Fruit fly (Drosophila melanogaster) whole organism, embryonic: ENCODE measurements around the gene CG15912.

Experiments
- B-H2 ChIP-seq: fragments of 200-800 bp; sonication (Bioruptor generic); optimal IDR thresholded peaks from 2 replicates; lab custom pipeline; 2018; ENCODE audit warnings: missing biosample characterization, mild to moderate bottlenecking, missing genetic modification characterization
- BEAF-32 ChIP-seq: fragments of 200-800 bp; sonication (Bioruptor generic); optimal IDR thresholded peaks from 3 replicates; lab custom pipeline; 2017; ENCODE audit warnings: missing biosample characterization, missing genetic modification characterization, mild to moderate bottlenecking, moderate library complexity, missing genetic modification reagents
- Bgb ChIP-seq: fragments of 200-800 bp; sonication (Bioruptor generic); IDR thresholded peaks from 2 replicates; pipeline ENCODE4 v1.3.6; 2022; ENCODE audit warnings: missing biosample characterization, missing genetic modification characterization; ENCODE audit not compliant: partially characterized antibody
- CG10267 ChIP-seq: fragments of 200-800 bp; sonication (Bioruptor generic); optimal IDR thresholded peaks from 2 replicates; lab custom pipeline; 2018; ENCODE audit warnings: missing biosample characterization, mild to moderate bottlenecking, missing genetic modification characterization, moderate library complexity
- CG11456 ChIP-seq: fragments of 200-800 bp; sonication (Bioruptor generic); IDR thresholded peaks from 3 replicates; pipeline ENCODE4 v1.3.6; 2022; ENCODE audit warnings: missing biosample characterization, missing genetic modification characterization
- CG11504 ChIP-seq: fragments of 200-800 bp; sonication (Bioruptor generic); optimal IDR thresholded peaks from 3 replicates; lab custom pipeline; 2019; ENCODE audit warnings: missing biosample characterization, mild to moderate bottlenecking, missing genetic modification characterization, moderate library complexity
- CG12769 ChIP-seq: fragments of 200-800 bp; sonication (Bioruptor generic); optimal IDR thresholded peaks from 2 replicates; lab custom pipeline; 2019; ENCODE audit warnings: missing biosample characterization, mild to moderate bottlenecking, missing genetic modification characterization, moderate library complexity
- CG13287 ChIP-seq: fragments of 200-800 bp; sonication (Bioruptor generic); IDR thresholded peaks from 2 replicates; pipeline ENCODE4 v1.3.6; 2022; ENCODE audit warnings: missing biosample characterization, missing genetic modification characterization; ENCODE audit not compliant: partially characterized antibody
- CG14710 ChIP-seq: fragments of 200-800 bp; sonication (Bioruptor generic); optimal IDR thresholded peaks from 3 replicates; lab custom pipeline; 2019; ENCODE audit warnings: missing biosample characterization, mild to moderate bottlenecking, missing genetic modification characterization, moderate library complexity
- CG1603 ChIP-seq: fragments of 200-800 bp; sonication (Bioruptor generic); optimal IDR thresholded peaks from 2 replicates; lab custom pipeline; 2019; ENCODE audit warnings: missing biosample characterization, mild to moderate bottlenecking, missing genetic modification characterization, moderate library complexity
- CG18599 ChIP-seq: fragments of 200-800 bp; sonication (Bioruptor generic); optimal IDR thresholded peaks from 3 replicates; lab custom pipeline; 2017; ENCODE audit warnings: missing biosample characterization, missing genetic modification characterization, mild to moderate bottlenecking, moderate library complexity, missing genetic modification reagents
- CG2116 ChIP-seq: fragments of 200-800 bp; sonication (Bioruptor generic); optimal IDR thresholded peaks from 3 replicates; lab custom pipeline; 2018; ENCODE audit warnings: missing biosample characterization, mild to moderate bottlenecking, missing genetic modification characterization
- CG2678 ChIP-seq: fragments of 200-800 bp; sonication (Bioruptor generic); optimal IDR thresholded peaks from 3 replicates; lab custom pipeline; 2019; ENCODE audit warnings: missing biosample characterization, mild to moderate bottlenecking, missing genetic modification characterization, moderate library complexity
- CG4617 ChIP-seq: fragments of 200-800 bp; sonication (Bioruptor generic); optimal IDR thresholded peaks from 3 replicates; lab custom pipeline; 2016; ENCODE audit warnings: missing biosample characterization, missing genetic modification characterization, borderline replicate concordance
- CG7839 ChIP-seq: fragments of 200-800 bp; sonication (Bioruptor generic); optimal IDR thresholded peaks from 3 replicates; lab custom pipeline; 2018; ENCODE audit warnings: missing biosample characterization, mild to moderate bottlenecking, missing genetic modification characterization, moderate library complexity
- CG8290 ChIP-seq, 3 experiments: fragments of 200-800 bp; sonication (Bioruptor generic); optimal IDR thresholded peaks; 2 replicates each; lab custom pipeline; 2016 to 2019; ENCODE audit warnings: missing biosample characterization in 3 of 3, missing genetic modification characterization in 3 of 3, mild to moderate bottlenecking in 2 of 3, moderate library complexity in 1 of 3
- CG9797 ChIP-seq: fragments of 200-800 bp; sonication (Bioruptor generic); optimal IDR thresholded peaks from 3 replicates; lab custom pipeline; 2018; ENCODE audit warnings: missing biosample characterization, mild to moderate bottlenecking, missing genetic modification characterization
- CTCF ChIP-seq: fragments of 200-800 bp; sonication (Bioruptor generic); optimal IDR thresholded peaks from 2 replicates; lab custom pipeline; 2017; ENCODE audit warnings: missing biosample characterization, mild to moderate bottlenecking, missing genetic modification characterization, moderate library complexity
- Doc3 ChIP-seq: fragments of 200-800 bp; sonication (Bioruptor generic); IDR thresholded peaks from 3 replicates; pipeline ENCODE4 v1.3.6; 2022; ENCODE audit warnings: missing biosample characterization, missing genetic modification characterization; ENCODE audit not compliant: partially characterized antibody
- Dp ChIP-seq: fragments of 200-800 bp; sonication (Bioruptor generic); optimal IDR thresholded peaks from 2 replicates; lab custom pipeline; 2018; ENCODE audit warnings: missing biosample characterization, mild to moderate bottlenecking, missing genetic modification characterization, moderate library complexity
- E2f2 ChIP-seq: fragments of 200-800 bp; sonication (Bioruptor generic); IDR thresholded peaks from 2 replicates; pipeline ENCODE4 v1.3.6; 2022; ENCODE audit warnings: missing biosample characterization, missing genetic modification characterization
- Hmr ChIP-seq: fragments of 200-800 bp; sonication (Bioruptor generic); optimal IDR thresholded peaks from 3 replicates; lab custom pipeline; 2017; ENCODE audit warnings: mild to moderate bottlenecking, missing biosample characterization, missing genetic modification reagents, missing genetic modification characterization
- MBD-R2 ChIP-seq: fragments of 200-800 bp; sonication (Bioruptor generic); IDR thresholded peaks from 2 replicates; pipeline ENCODE4 v1.3.6; 2022; ENCODE audit warnings: missing biosample characterization, missing genetic modification characterization
- MESR4 ChIP-seq: fragments of 200-800 bp; sonication (Bioruptor generic); optimal IDR thresholded peaks from 2 replicates; lab custom pipeline; 2018; ENCODE audit warnings: missing biosample characterization, mild to moderate bottlenecking, missing genetic modification characterization, moderate library complexity
- Med ChIP-seq: fragments of 200-800 bp; sonication (Bioruptor generic); peaks from one replicate; lab custom pipeline; 2016; ENCODE audit warnings: missing biosample characterization, missing genetic modification characterization, mild to moderate bottlenecking, inconsistent platforms, moderate library complexity
- Myb ChIP-seq: fragments of 200-800 bp; sonication (Bioruptor generic); optimal IDR thresholded peaks from 2 replicates; lab custom pipeline; 2016; ENCODE audit warnings: missing biosample characterization, missing genetic modification characterization
- Oli ChIP-seq: fragments of 200-800 bp; sonication (Bioruptor generic); optimal IDR thresholded peaks from 2 replicates; lab custom pipeline; 2018; ENCODE audit warnings: missing biosample characterization, mild to moderate bottlenecking, missing genetic modification characterization, moderate library complexity
- Pdp1 ChIP-seq, 2 experiments: fragments of 200-800 bp; sonication (Bioruptor generic); optimal IDR thresholded peaks; 3 replicates each; lab custom pipeline; 2016; ENCODE audit warnings: missing biosample characterization in 2 of 2, missing genetic modification characterization in 2 of 2, mild to moderate bottlenecking in 1 of 2, moderate library complexity in 1 of 2
- Sin3A ChIP-seq: fragments of >200 bp; optimal IDR thresholded peaks from 2 replicates; lab custom pipeline; 2018
- Sry-δ ChIP-seq: fragments of 200-800 bp; sonication (Bioruptor generic); optimal IDR thresholded peaks from 2 replicates; lab custom pipeline; 2016; ENCODE audit warnings: missing biosample characterization, missing genetic modification characterization
- bowl ChIP-seq: fragments of 200-800 bp; sonication (Bioruptor generic); IDR thresholded peaks from 2 replicates; pipeline ENCODE4 v1.3.6; 2022; ENCODE audit warnings: missing biosample characterization, missing genetic modification characterization
- chif ChIP-seq, 2 experiments: fragments of 200-800 bp; sonication (Bioruptor generic); optimal IDR thresholded peaks; 3 replicates each; lab custom pipeline; 2016; ENCODE audit warnings: missing biosample characterization in 2 of 2, missing genetic modification characterization in 2 of 2
- ci ChIP-seq: fragments of 200-800 bp; sonication (Bioruptor generic); IDR thresholded peaks from 3 replicates; pipeline ENCODE4 v1.3.6; 2022; ENCODE audit warnings: missing biosample characterization, missing genetic modification characterization
- dmrt99B ChIP-seq: fragments of 200-800 bp; sonication (Bioruptor generic); optimal IDR thresholded peaks from 2 replicates; lab custom pipeline; 2018; ENCODE audit warnings: missing biosample characterization, mild to moderate bottlenecking, missing genetic modification characterization, moderate library complexity
- dpn ChIP-seq, 2 experiments: fragments of 200-800 bp; sonication (Bioruptor generic); optimal IDR thresholded peaks; 3 replicates each; lab custom pipeline; 2016; ENCODE audit warnings: missing biosample characterization in 2 of 2, missing genetic modification characterization in 2 of 2
- dysf ChIP-seq: fragments of 200-800 bp; sonication (Bioruptor generic); IDR thresholded peaks from 3 replicates; pipeline ENCODE4 v1.3.6; 2022; ENCODE audit warnings: missing biosample characterization, missing genetic modification characterization
- ewg ChIP-seq: fragments of 200-800 bp; sonication (Bioruptor generic); optimal IDR thresholded peaks from 3 replicates; lab custom pipeline; 2017; ENCODE audit warnings: mild to moderate bottlenecking, missing biosample characterization, missing genetic modification reagents, missing genetic modification characterization
- gem ChIP-seq: fragments of 200-800 bp; sonication (Bioruptor generic); optimal IDR thresholded peaks from 2 replicates; lab custom pipeline; 2019; ENCODE audit warnings: missing biosample characterization, mild to moderate bottlenecking, missing genetic modification characterization, moderate library complexity
- gfzf ChIP-seq: fragments of 200-800 bp; sonication (Bioruptor generic); optimal IDR thresholded peaks from 2 replicates; lab custom pipeline; 2016; ENCODE audit warnings: missing biosample characterization, mild to moderate bottlenecking, missing genetic modification characterization, moderate library complexity
- lab ChIP-seq: fragments of 200-800 bp; sonication (Bioruptor generic); optimal IDR thresholded peaks from 3 replicates; lab custom pipeline; 2017; ENCODE audit warnings: missing biosample characterization, missing genetic modification characterization, mild to moderate bottlenecking, moderate library complexity, missing genetic modification reagents
- lbe ChIP-seq: fragments of 200-800 bp; sonication (Bioruptor generic); optimal IDR thresholded peaks from 2 replicates; lab custom pipeline; 2016; ENCODE audit warnings: missing biosample characterization, mild to moderate bottlenecking, missing genetic modification characterization
- pzg ChIP-seq: fragments of 200-800 bp; sonication (Bioruptor generic); optimal IDR thresholded peaks from 3 replicates; lab custom pipeline; 2018; ENCODE audit warnings: missing biosample characterization, mild to moderate bottlenecking, missing genetic modification characterization, moderate library complexity
- row ChIP-seq: fragments of 200-800 bp; sonication (Bioruptor generic); IDR thresholded peaks from 3 replicates; pipeline ENCODE4 v1.3.6; 2022; ENCODE audit warnings: missing biosample characterization, missing genetic modification characterization
- seq ChIP-seq: fragments of 200-800 bp; sonication (Bioruptor generic); IDR thresholded peaks from 2 replicates; pipeline ENCODE4 v1.3.6; 2022; ENCODE audit warnings: missing biosample characterization, missing genetic modification characterization
- stwl ChIP-seq: fragments of 200-800 bp; sonication (Bioruptor generic); optimal IDR thresholded peaks from 3 replicates; lab custom pipeline; 2018; ENCODE audit warnings: missing biosample characterization, mild to moderate bottlenecking, missing genetic modification characterization, moderate library complexity
- tll ChIP-seq, 2 experiments: fragments of 200-800 bp in 1 of 2; fragments of >200 bp in 1 of 2; sonication (Bioruptor generic) in 1 of 2; optimal IDR thresholded peaks; 2 replicates each; lab custom pipeline; 2017 to 2019; ENCODE audit warnings: missing biosample characterization in 2 of 2, missing genetic modification characterization in 2 of 2, mild to moderate bottlenecking in 1 of 2, moderate library complexity in 1 of 2
- trem ChIP-seq: fragments of 200-800 bp; optimal IDR thresholded peaks from 3 replicates; lab custom pipeline; 2019; ENCODE audit warnings: missing biosample characterization, mild to moderate bottlenecking, missing genetic modification characterization, moderate library complexity
- unpg ChIP-seq: fragments of 200-800 bp; sonication (Bioruptor generic); optimal IDR thresholded peaks from 3 replicates; lab custom pipeline; 2018; ENCODE audit warnings: missing biosample characterization, mild to moderate bottlenecking, missing genetic modification characterization, moderate library complexity

The CG15912 gene

dm6 chrX:4548611-4549120 is at the start of gene CG15912, which contains the start of gene Usf:
TSS of gene CG15912 (plus strand) at chrX:4549070.
TSS of gene Usf (minus strand) at chrX:4548794.
- TF ChIP-seq pzg (peak; percentile 48), CG2116 (GFP tag; lab: Kevin White, UChicago) (peak; percentile 15), tll (GFP tag; optimal IDR thresholded peaks at IDR 0.05; lab: Kevin White, UChicago) (peak in 1 of 2 experiments; percentile 8), Bgb (GFP tag; lab: Robert Waterston, UW) (0 out of 2 replicates have a peak, but pooled peaks have one; percentile 2), chif (GFP tag; optimal IDR thresholded peaks at IDR 0.05; lab: Kevin White, UChicago) (no peak), ci (GFP tag; lab: Robert Waterston, UW) (no peak), CG10267 (tag; lab: Kevin White, UChicago) (peak; percentile 9), MESR4 (peak; percentile 65), unpg (no peak), CG9797 (GFP tag; lab: Kevin White, UChicago) (peak; percentile 77), gfzf (GFP tag; lab: Kevin White, UChicago) (peak; percentile 88), Doc3 (no peak), lbe (no peak), Sry-δ (GFP tag; lab: Kevin White, UChicago) (peak; percentile 8), trem (tag; lab: Kevin White, UChicago) (peak; percentile 28), CG13287 (GFP tag; lab: Robert Waterston, UW) (peak; percentile 14; the same call in 1 of the 2 replicates), stwl (tag; lab: Kevin White, UChicago) (peak; percentile 45), CG14710 (peak; percentile 9), MBD-R2 (GFP tag; lab: Robert Waterston, UW) (peak; percentile 57), E2f2 (GFP tag; lab: Robert Waterston, UW) (peak; percentile 66), Sin3A (lab: Kevin White, UChicago) (peak; percentile 52), Pdp1 (GFP tag; optimal IDR thresholded peaks at IDR 0.05; lab: Kevin White, UChicago) (peak in 1 of 2 experiments; percentile 53), CTCF (GFP tag; lab: Kevin White, UChicago) (peak; percentile 32), BEAF-32 (GFP tag; lab: Kevin White, UChicago) (peak; percentile 21), Dp (GFP tag; lab: Kevin White, UChicago) (peak; percentile 50), dpn (GFP tag; optimal IDR thresholded peaks at IDR 0.05; lab: Kevin White, UChicago) (no peak), Myb (GFP tag; lab: Kevin White, UChicago) (peak; percentile 58), CG4617 (GFP tag; lab: Kevin White, UChicago) (peak; percentile 52)

DNA sequence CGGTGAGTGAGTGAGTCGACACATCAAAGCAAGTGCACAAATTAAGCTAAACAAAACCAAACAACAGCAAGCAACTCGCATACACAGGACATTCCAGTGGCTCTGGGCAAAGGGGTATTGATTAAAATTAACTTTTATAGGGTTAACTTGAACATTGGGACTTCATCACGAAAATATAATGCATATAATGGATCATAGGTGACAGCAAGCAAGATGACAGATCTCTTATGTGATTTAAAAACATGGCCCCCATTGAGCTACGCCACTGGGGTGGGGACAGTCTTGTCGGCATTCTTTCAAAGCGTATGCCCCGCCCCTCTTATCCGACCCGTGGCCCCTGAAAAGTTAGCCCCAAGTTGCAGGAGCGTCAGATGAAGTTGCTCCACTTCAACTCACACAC is 45.3 kb upstream of the CG15912 start:
- TF ChIP-seq row (GFP tag; lab: Robert Waterston, UW): 0 out of 3 replicates have a peak, but pooled peaks have one; percentile 34
- TF ChIP-seq dmrt99B (tag; lab: Kevin White, UChicago): peak; percentile 10
- TF ChIP-seq CG1603 (tag; lab: Kevin White, UChicago): peak; percentile 19
- peak; percentile 30 for TF ChIP-seq lab (GFP tag; lab: Kevin White, UChicago)
- peak; percentile 2 for TF ChIP-seq CG2678 (tag; lab: Kevin White, UChicago)
- no peak for TF ChIP-seq seq (GFP tag; lab: Robert Waterston, UW)
- TF ChIP-seq CG12769 (tag; lab: Kevin White, UChicago): peak; percentile 21
- peak; percentile 18 for TF ChIP-seq CG7839
- no peak for TF ChIP-seq bowl (GFP tag; lab: Robert Waterston, UW)
- peak; percentile 1 for TF ChIP-seq Oli (tag; lab: Kevin White, UChicago)
- TF ChIP-seq CG11456 (GFP tag; lab: Robert Waterston, UW): 0 out of 3 replicates have a peak, but pooled peaks have one; percentile 25
- TF ChIP-seq B-H2 (GFP tag; lab: Kevin White, UChicago): no peak
- peak; percentile 28 for TF ChIP-seq gem
- TF ChIP-seq CG18599 (GFP tag; lab: Kevin White, UChicago): peak; percentile 34
- no peak for TF ChIP-seq CG8290 (GFP tag; optimal IDR thresholded peaks at IDR 0.05; lab: Kevin White, UChicago)
- peak in 1 of 2 experiments; percentile 21 for TF ChIP-seq CG8290 (tag; optimal IDR thresholded peaks at IDR 0.05; lab: Kevin White, UChicago)
- TF ChIP-seq dysf: 0 out of 3 replicates have a peak, but pooled peaks have one; percentile 30
- no peak for TF ChIP-seq ewg
- TF ChIP-seq Med (GFP tag; lab: Kevin White, UChicago): peak; percentile 63
- peak; percentile 6 for TF ChIP-seq CG11504 (tag; lab: Kevin White, UChicago)
- TF ChIP-seq Hmr (GFP tag; lab: Kevin White, UChicago): peak; percentile 4
